Worm (Caenorhabditis elegans) whole organism, midembryonic: ENCODE measurements around the gene C04A2.15.
A peak's percentile ranks its signal among the peaks of the same experiment; 100 is the strongest.

Experiments used
- T22C8.4 ChIP-seq: fragments of 200-800 bp; sonication (Bioruptor generic); IDR thresholded peaks from 2 replicates; pipeline ENCODE4 v1.3.6; 2022; ENCODE audit warnings: missing genetic modification characterization, missing compliant biosample characterization
- cog-1 ChIP-seq: sonication (generic microtip); optimal IDR thresholded peaks from 2 replicates; lab custom pipeline; 2016; ENCODE audit warnings: missing genetic modification characterization, missing compliant biosample characterization
- flt-1 ChIP-seq: fragments of 200-800 bp; sonication (Bioruptor generic); IDR thresholded peaks from 2 replicates; pipeline ENCODE4 v1.3.6; 2022; ENCODE audit warnings: missing genetic modification characterization, missing compliant biosample characterization
- klf-2 ChIP-seq: fragments of 200-800 bp; sonication (Bioruptor generic); conservative IDR thresholded peaks from 2 replicates; pipeline ENCODE4 v1.3.6; 2022; ENCODE audit warnings: missing genetic modification reagents, missing genetic modification characterization, missing compliant biosample characterization
- med-1 ChIP-seq: sonication (generic microtip); optimal IDR thresholded peaks from 2 replicates; lab custom pipeline; 2017; ENCODE audit warnings: missing genetic modification characterization, mild to moderate bottlenecking, missing compliant biosample characterization, antibody characterized with exemption, missing genetic modification reagents; ENCODE audit not compliant: insufficient read depth
- ref-1 ChIP-seq: fragments of 200-800 bp; sonication (Bioruptor generic); conservative IDR thresholded peaks from 2 replicates; pipeline ENCODE4 v1.3.6; 2022; ENCODE audit warnings: missing genetic modification reagents, missing genetic modification characterization, missing compliant biosample characterization
- tab-1 ChIP-seq: fragments of 200-800 bp; sonication (Bioruptor generic); IDR thresholded peaks from 2 replicates; pipeline ENCODE4 v1.3.6; 2022; ENCODE audit warnings: missing genetic modification characterization, missing compliant biosample characterization
- ztf-23 ChIP-seq: fragments of 200-800 bp; sonication (Bioruptor generic); IDR thresholded peaks from 2 replicates; pipeline ENCODE4 v1.3.6; 2022; ENCODE audit warnings: missing genetic modification reagents, missing genetic modification characterization, missing compliant biosample characterization
- ztf-29 ChIP-seq: fragments of 200-800 bp; sonication (Bioruptor generic); IDR thresholded peaks from 2 replicates; pipeline ENCODE4 v1.3.6; 2022; ENCODE audit warnings: missing genetic modification reagents, missing genetic modification characterization, missing compliant biosample characterization

The C04A2.15 gene

ce11 chrII:6851938-6852337 is at the start of gene C04A2.15:
C04A2.15 (plus strand) TSS chrII:6852236.
- no peak for TF ChIP-seq cog-1 (tag; lab: Kevin White, UChicago)
- no peak for TF ChIP-seq T22C8.4 (GFP tag; lab: Robert Waterston, UW)

- TF ChIP-seq T22C8.4 (GFP tag; lab: Robert Waterston, UW) = no peak
- no peak for TF ChIP-seq tab-1 (GFP tag; lab: Robert Waterston, UW)
- TF ChIP-seq ref-1 (GFP tag; lab: Robert Waterston, UW) = no peak
- no peak for TF ChIP-seq ztf-23 (GFP tag; lab: Robert Waterston, UW)
- no peak for TF ChIP-seq med-1
- TF ChIP-seq ztf-29 (GFP tag; lab: Robert Waterston, UW) = no peak
- TF ChIP-seq cog-1 (tag; lab: Kevin White, UChicago) = no peak
- TF ChIP-seq flt-1 (GFP tag; lab: Robert Waterston, UW) = no peak
- TF ChIP-seq klf-2 (GFP tag; lab: Robert Waterston, UW) = no peak
Measured at ce11 chrII:6803024-6803423, 49.0 kb upstream of the C04A2.15 start, which contains the start of gene tab-1. tab-1 (plus strand) TSS chrII:6803324.

- TF ChIP-seq med-1 = no peak
- no peak for TF ChIP-seq klf-2 (GFP tag; lab: Robert Waterston, UW)
- no peak for TF ChIP-seq tab-1 (GFP tag; lab: Robert Waterston, UW)
- TF ChIP-seq ztf-23 (GFP tag; lab: Robert Waterston, UW) = no peak
- no peak for TF ChIP-seq ztf-29 (GFP tag; lab: Robert Waterston, UW)
- no peak for TF ChIP-seq ref-1 (GFP tag; lab: Robert Waterston, UW)
- no peak for TF ChIP-seq flt-1 (GFP tag; lab: Robert Waterston, UW)
- TF ChIP-seq cog-1 (tag; lab: Kevin White, UChicago) = no peak
- no peak for TF ChIP-seq T22C8.4 (GFP tag; lab: Robert Waterston, UW)
Measured at ce11 chrII:6807162-6807561, 44.9 kb upstream of the C04A2.15 start, which contains the start of gene F31E8.5. F31E8.5 (minus strand) TSS chrII:6807262.

- no peak for TF ChIP-seq ztf-29 (GFP tag; lab: Robert Waterston, UW)
- TF ChIP-seq klf-2 (GFP tag; lab: Robert Waterston, UW) = no peak
- TF ChIP-seq tab-1 (GFP tag; lab: Robert Waterston, UW) = no peak
- 0 out of 2 replicates have a peak, but pooled peaks have one; percentile 18 for TF ChIP-seq flt-1 (GFP tag; lab: Robert Waterston, UW)
- no peak for TF ChIP-seq med-1
Measured at ce11 chrII:6808539-6808938, 43.5 kb upstream of the C04A2.15 start.

- no peak for TF ChIP-seq klf-2 (GFP tag; lab: Robert Waterston, UW)
- no peak for TF ChIP-seq ztf-29 (GFP tag; lab: Robert Waterston, UW)
- no peak for TF ChIP-seq ztf-23 (GFP tag; lab: Robert Waterston, UW)
- TF ChIP-seq cog-1 (tag; lab: Kevin White, UChicago) = no peak
- TF ChIP-seq ref-1 (GFP tag; lab: Robert Waterston, UW) = no peak
- no peak for TF ChIP-seq med-1
- TF ChIP-seq T22C8.4 (GFP tag; lab: Robert Waterston, UW) = no peak
Measured at ce11 chrII:6810663-6811062, 41.4 kb upstream of the C04A2.15 start, which contains the start of gene snt-1. snt-1 (plus strand) TSS chrII:6810963.

ce11 chrII:6812514-6812913 is 39.5 kb upstream of the C04A2.15 start:
- TF ChIP-seq ref-1 (GFP tag; lab: Robert Waterston, UW) = no peak
- no peak for TF ChIP-seq klf-2 (GFP tag; lab: Robert Waterston, UW)
- TF ChIP-seq tab-1 (GFP tag; lab: Robert Waterston, UW) = no peak
- TF ChIP-seq ztf-29 (GFP tag; lab: Robert Waterston, UW) = no peak
- no peak for TF ChIP-seq cog-1 (tag; lab: Kevin White, UChicago)
- TF ChIP-seq ztf-23 (GFP tag; lab: Robert Waterston, UW) = no peak
- no peak for TF ChIP-seq T22C8.4 (GFP tag; lab: Robert Waterston, UW)
- no peak for TF ChIP-seq flt-1 (GFP tag; lab: Robert Waterston, UW)
- TF ChIP-seq med-1 = no peak

ce11 chrII:6816324-6816723 is 35.7 kb upstream of the C04A2.15 start:
- TF ChIP-seq tab-1 (GFP tag; lab: Robert Waterston, UW) (no peak), med-1 (no peak), T22C8.4 (GFP tag; lab: Robert Waterston, UW) (no peak), flt-1 (GFP tag; lab: Robert Waterston, UW) (no peak), ztf-23 (GFP tag; lab: Robert Waterston, UW) (no peak), klf-2 (GFP tag; lab: Robert Waterston, UW) (no peak), ztf-29 (GFP tag; lab: Robert Waterston, UW) (no peak), cog-1 (tag; lab: Kevin White, UChicago) (no peak), ref-1 (GFP tag; lab: Robert Waterston, UW) (no peak)

ce11 chrII:6820278-6820971 is 31.6 kb upstream of the C04A2.15 start:
- TF ChIP-seq ref-1 (GFP tag; lab: Robert Waterston, UW) = no peak
- TF ChIP-seq T22C8.4 (GFP tag; lab: Robert Waterston, UW) = no peak
- TF ChIP-seq tab-1 (GFP tag; lab: Robert Waterston, UW) = no peak

- TF ChIP-seq ztf-23 (GFP tag; lab: Robert Waterston, UW) = no peak
- no peak for TF ChIP-seq klf-2 (GFP tag; lab: Robert Waterston, UW)
- TF ChIP-seq cog-1 (tag; lab: Kevin White, UChicago) = no peak
- TF ChIP-seq ztf-29 (GFP tag; lab: Robert Waterston, UW) = no peak
- no peak for TF ChIP-seq tab-1 (GFP tag; lab: Robert Waterston, UW)
- no peak for TF ChIP-seq T22C8.4 (GFP tag; lab: Robert Waterston, UW)
- TF ChIP-seq flt-1 (GFP tag; lab: Robert Waterston, UW) = no peak
- no peak for TF ChIP-seq med-1
- TF ChIP-seq ref-1 (GFP tag; lab: Robert Waterston, UW) = no peak
Measured at ce11 chrII:6821118-6821517, 30.9 kb upstream of the C04A2.15 start.
